Worm (Caenorhabditis elegans) whole organism, L2 larva: ENCODE measurements around the gene F08F1.3.

ENCODE experiments used
- C34F6.9 ChIP-seq: fragments of 150-350 bp; optimal IDR thresholded peaks from 2 replicates; lab custom pipeline; 2014; ENCODE audit warnings: missing biosample characterization, missing genetic modification characterization
- F13H6.1 ChIP-seq: sonication (generic microtip); optimal IDR thresholded peaks from 2 replicates; lab custom pipeline; 2016; ENCODE audit warnings: missing genetic modification characterization, missing compliant biosample characterization
- R02D3.7 ChIP-seq: fragments of 150-350 bp; optimal IDR thresholded peaks from 2 replicates; lab custom pipeline; 2014; ENCODE audit warnings: missing biosample characterization, missing genetic modification characterization
- Y55F3AM.14 ChIP-seq: fragments of 200-800 bp; sonication (Bioruptor generic); optimal IDR thresholded peaks from 2 replicates; lab custom pipeline; 2018; ENCODE audit warnings: mild to moderate bottlenecking, missing genetic modification characterization, missing compliant biosample characterization
- alr-1 ChIP-seq: fragments of 150-350 bp; optimal IDR thresholded peaks from 2 replicates; lab custom pipeline; 2014; ENCODE audit warnings: missing biosample characterization, missing genetic modification characterization
- aly-2 ChIP-seq: fragments of 150-350 bp; optimal IDR thresholded peaks from 2 replicates; lab custom pipeline; 2014; ENCODE audit warnings: missing biosample characterization, missing genetic modification characterization
- ama-1 ChIP-seq: fragments of 150-350 bp; optimal IDR thresholded peaks from 2 replicates; lab custom pipeline; 2018; ENCODE audit warnings: inconsistent platforms
- blmp-1 ChIP-seq: sonication (generic microtip); optimal IDR thresholded peaks from 2 replicates; lab custom pipeline; 2017; ENCODE audit warnings: missing genetic modification characterization, mild to moderate bottlenecking, missing compliant biosample characterization, antibody characterized with exemption, moderate library complexity; ENCODE audit not compliant: insufficient read depth
- ceh-16 ChIP-seq: fragments of 150-350 bp; optimal IDR thresholded peaks from 2 replicates; lab custom pipeline; 2014; ENCODE audit warnings: missing biosample characterization, missing genetic modification characterization
- ceh-82 ChIP-seq: fragments of 150-350 bp; optimal IDR thresholded peaks from 2 replicates; lab custom pipeline; 2014; ENCODE audit warnings: missing biosample characterization, missing genetic modification characterization
- crh-2 ChIP-seq: sonication (generic microtip); optimal IDR thresholded peaks from 2 replicates; lab custom pipeline; 2017; ENCODE audit warnings: missing biosample characterization, missing genetic modification characterization
- dmd-4 ChIP-seq: sonication (generic microtip); optimal IDR thresholded peaks from 2 replicates; lab custom pipeline; 2017; ENCODE audit warnings: missing biosample characterization, missing genetic modification characterization
- elt-3 ChIP-seq: sonication (generic microtip); optimal IDR thresholded peaks from 2 replicates; lab custom pipeline; 2017; ENCODE audit warnings: missing biosample characterization, missing genetic modification characterization
- fos-1 ChIP-seq: fragments of 150-350 bp; optimal IDR thresholded peaks from 2 replicates; lab custom pipeline; 2014; ENCODE audit warnings: missing biosample characterization, missing genetic modification characterization
- gmeb-1 ChIP-seq: fragments of 150-350 bp; optimal IDR thresholded peaks from 2 replicates; lab custom pipeline; 2014; ENCODE audit warnings: missing biosample characterization, missing genetic modification characterization
- lin-13 ChIP-seq: fragments of 150-350 bp; optimal IDR thresholded peaks from 2 replicates; lab custom pipeline; 2014; ENCODE audit warnings: missing biosample characterization, missing genetic modification reagents, missing genetic modification characterization
- lin-39 ChIP-seq: fragments of 150-350 bp; optimal IDR thresholded peaks from 2 replicates; lab custom pipeline; 2014; ENCODE audit warnings: missing biosample characterization, missing genetic modification reagents, missing genetic modification characterization
- mab-5 ChIP-seq: fragments of 150-350 bp; optimal IDR thresholded peaks from 2 replicates; lab custom pipeline; 2014; ENCODE audit warnings: missing biosample characterization, missing genetic modification characterization
- mbf-1 ChIP-seq: sonication (generic microtip); optimal IDR thresholded peaks from 2 replicates; lab custom pipeline; 2017; ENCODE audit warnings: missing biosample characterization, missing genetic modification characterization
- mdl-1 ChIP-seq, 2 experiments: fragments of 150-350 bp in 1 of 2; sonication (generic microtip) in 1 of 2; optimal IDR thresholded peaks; 2 replicates each; lab custom pipeline; 2017; ENCODE audit warnings: missing biosample characterization in 2 of 2, missing genetic modification characterization in 2 of 2
- nhr-11 ChIP-seq: fragments of 150-350 bp; optimal IDR thresholded peaks from 2 replicates; lab custom pipeline; 2014; ENCODE audit warnings: missing biosample characterization, missing genetic modification characterization
- nhr-129 ChIP-seq: fragments of 150-350 bp; optimal IDR thresholded peaks from 2 replicates; lab custom pipeline; 2014; ENCODE audit warnings: missing biosample characterization, missing genetic modification characterization
- nhr-21 ChIP-seq: fragments of 150-350 bp; optimal IDR thresholded peaks from 2 replicates; lab custom pipeline; 2014; ENCODE audit warnings: missing biosample characterization, missing genetic modification characterization
- nhr-23 ChIP-seq: fragments of 150-350 bp; optimal IDR thresholded peaks from 2 replicates; lab custom pipeline; 2014; ENCODE audit warnings: missing biosample characterization, missing genetic modification reagents, missing genetic modification characterization
- nhr-237 ChIP-seq: fragments of 150-350 bp; optimal IDR thresholded peaks from 2 replicates; lab custom pipeline; 2014; ENCODE audit warnings: missing biosample characterization, missing genetic modification characterization
- nhr-25 ChIP-seq: fragments of 150-350 bp; sonication (generic microtip); optimal IDR thresholded peaks from 3 replicates; lab custom pipeline; 2014; ENCODE audit warnings: missing biosample characterization, missing genetic modification characterization
- nhr-6 ChIP-seq: fragments of 150-350 bp; optimal IDR thresholded peaks from 2 replicates; lab custom pipeline; 2014; ENCODE audit warnings: missing biosample characterization, missing genetic modification characterization
- peb-1 ChIP-seq: fragments of 150-350 bp; optimal IDR thresholded peaks from 2 replicates; lab custom pipeline; 2014; ENCODE audit warnings: missing biosample characterization, missing genetic modification characterization
- sem-4 ChIP-seq: fragments of 150-350 bp; optimal IDR thresholded peaks from 2 replicates; lab custom pipeline; 2014; ENCODE audit warnings: missing biosample characterization, missing genetic modification reagents, missing genetic modification characterization
- sma-3 ChIP-seq: sonication (generic microtip); optimal IDR thresholded peaks from 2 replicates; lab custom pipeline; 2016; ENCODE audit warnings: missing genetic modification reagents, missing genetic modification characterization, missing compliant biosample characterization
- unc-39 ChIP-seq: fragments of 150-350 bp; optimal IDR thresholded peaks from 2 replicates; lab custom pipeline; 2014; ENCODE audit warnings: missing biosample characterization, missing genetic modification characterization
- unc-55 ChIP-seq: fragments of 150-350 bp; sonication (generic microtip); optimal IDR thresholded peaks from 3 replicates; lab custom pipeline; 2014; ENCODE audit warnings: missing biosample characterization, missing genetic modification reagents, missing genetic modification characterization
- unc-62 ChIP-seq: fragments of 150-350 bp; optimal IDR thresholded peaks from 2 replicates; lab custom pipeline; 2014; ENCODE audit warnings: missing biosample characterization, missing genetic modification reagents, missing genetic modification characterization
- zag-1 ChIP-seq: fragments of 150-350 bp; optimal IDR thresholded peaks from 2 replicates; lab custom pipeline; 2014; ENCODE audit warnings: missing biosample characterization, missing genetic modification characterization
- ztf-11 ChIP-seq: sonication (generic microtip); optimal IDR thresholded peaks from 2 replicates; lab custom pipeline; 2017; ENCODE audit warnings: missing biosample characterization, missing genetic modification characterization
- ztf-4 ChIP-seq: fragments of 150-350 bp; optimal IDR thresholded peaks from 2 replicates; lab custom pipeline; 2014; ENCODE audit warnings: missing biosample characterization, missing genetic modification characterization

The F08F1.3 gene

ce11 chrX:8444922-8445321, 16.3 kb downstream of the F08F1.3 start:
- TF ChIP-seq ztf-4 (tag; lab: Kevin White, UChicago): no peak
- no peak for TF ChIP-seq nhr-6 (tag; lab: Kevin White, UChicago)
- TF ChIP-seq gmeb-1 (tag; lab: Kevin White, UChicago): no peak
- no peak for TF ChIP-seq nhr-129 (tag; lab: Kevin White, UChicago)
- TF ChIP-seq crh-2 (tag; lab: Kevin White, UChicago): no peak
- no peak for TF ChIP-seq dmd-4 (tag; lab: Kevin White, UChicago)

- TF ChIP-seq mdl-1 (tag; optimal IDR thresholded peaks at IDR 0.05; lab: Kevin White, UChicago): no peak
- TF ChIP-seq Y55F3AM.14 (GFP tag; lab: Kevin White, UChicago): no peak
- no peak for TF ChIP-seq C34F6.9 (tag; lab: Kevin White, UChicago)
- no peak for TF ChIP-seq fos-1 (tag; lab: Kevin White, UChicago)
- TF ChIP-seq nhr-23: no peak
- TF ChIP-seq nhr-6 (tag; lab: Kevin White, UChicago): no peak
- TF ChIP-seq zag-1 (tag; lab: Kevin White, UChicago): no peak
- no peak for TF ChIP-seq nhr-25 (tag; lab: Kevin White, UChicago)
- no peak for TF ChIP-seq F13H6.1 (tag; lab: Kevin White, UChicago)
- no peak for TF ChIP-seq lin-13 (GFP tag; lab: Kevin White, UChicago)
- TF ChIP-seq aly-2: no peak
- no peak for TF ChIP-seq elt-3 (tag; lab: Kevin White, UChicago)
- TF ChIP-seq nhr-129 (tag; lab: Kevin White, UChicago): no peak
- TF ChIP-seq unc-55 (GFP tag; lab: Kevin White, UChicago): no peak
Measured at ce11 chrX:8446108-8446507, 17.5 kb downstream of the F08F1.3 start, which contains the start of gene F16F9.1. Gene F16F9.1, plus strand, starts transcription at chrX:8446408.

- TF ChIP-seq mab-5 (tag; lab: Kevin White, UChicago) (no peak), sma-3 (peak; percentile 38), nhr-21 (tag; lab: Kevin White, UChicago) (peak; percentile 36), blmp-1 (tag; lab: Kevin White, UChicago) (peak; percentile 20), mbf-1 (tag; lab: Kevin White, UChicago) (no peak)
Measured at ce11 chrX:8455590-8456166, 27.0 kb downstream of the F08F1.3 start, which contains the start of gene dpy-6. Gene dpy-6, minus strand, starts transcription at chrX:8455640.

- no peak for TF ChIP-seq R02D3.7 (tag; lab: Kevin White, UChicago)
- TF ChIP-seq ceh-16 (tag; lab: Kevin White, UChicago): no peak
- no peak for TF ChIP-seq fos-1 (tag; lab: Kevin White, UChicago)
Measured at ce11 chrX:8457314-8457713, 28.7 kb downstream of the F08F1.3 start, which contains the start of gene F16F9.3. Gene F16F9.3, plus strand, starts transcription at chrX:8457614.

- TF ChIP-seq unc-55 (GFP tag; lab: Kevin White, UChicago) (no peak), ztf-4 (tag; lab: Kevin White, UChicago) (no peak), ama-1 (lab: Kevin White, UChicago) (no peak), unc-39 (tag; lab: Kevin White, UChicago) (no peak), blmp-1 (tag; lab: Kevin White, UChicago) (no peak), peb-1 (tag; lab: Kevin White, UChicago) (no peak), zag-1 (tag; lab: Kevin White, UChicago) (no peak), unc-62 (GFP tag; lab: Kevin White, UChicago) (no peak), nhr-129 (tag; lab: Kevin White, UChicago) (no peak), nhr-23 (no peak), ztf-11 (tag; lab: Kevin White, UChicago) (no peak)
Measured at ce11 chrX:8459789-8460188, 31.2 kb downstream of the F08F1.3 start.

ce11 chrX:8460958-8461357, 32.3 kb downstream of the F08F1.3 start:
- no peak for TF ChIP-seq lin-39
- TF ChIP-seq ceh-82 (tag; lab: Kevin White, UChicago): no peak
- no peak for TF ChIP-seq sma-3
- TF ChIP-seq Y55F3AM.14 (GFP tag; lab: Kevin White, UChicago): no peak
- TF ChIP-seq nhr-129 (tag; lab: Kevin White, UChicago): no peak
- TF ChIP-seq alr-1 (tag; lab: Kevin White, UChicago): no peak
- TF ChIP-seq nhr-25 (tag; lab: Kevin White, UChicago): no peak
- TF ChIP-seq sem-4: no peak
- no peak for TF ChIP-seq nhr-237 (tag; lab: Kevin White, UChicago)
- TF ChIP-seq gmeb-1 (tag; lab: Kevin White, UChicago): no peak
- no peak for TF ChIP-seq C34F6.9 (tag; lab: Kevin White, UChicago)
- TF ChIP-seq nhr-21 (tag; lab: Kevin White, UChicago): no peak
- no peak for TF ChIP-seq nhr-23
- no peak for TF ChIP-seq elt-3 (tag; lab: Kevin White, UChicago)
- no peak for TF ChIP-seq lin-13 (GFP tag; lab: Kevin White, UChicago)
- no peak for TF ChIP-seq nhr-11 (tag; lab: Kevin White, UChicago)
